Fruit fly (Drosophila melanogaster) whole organism, embryonic: Measurements from ENCODE around the gene Fife.
A peak's percentile ranks its signal among the peaks of the same experiment; 100 is the strongest.

Experiments
- Abd-B ChIP-seq: fragments of 200-800 bp; sonication (Bioruptor generic); optimal IDR thresholded peaks from 2 replicates; lab custom pipeline; 2018; ENCODE audit warnings: missing biosample characterization, mild to moderate bottlenecking, missing genetic modification characterization, moderate library complexity
- Adf1 ChIP-seq: fragments of 200-800 bp; sonication (Bioruptor generic); IDR thresholded peaks from 2 replicates; pipeline ENCODE4 v1.3.6; 2022; ENCODE audit warnings: missing biosample characterization, missing genetic modification characterization
- BtbVII ChIP-seq: fragments of 200-800 bp; sonication (Bioruptor generic); optimal IDR thresholded peaks from 3 replicates; lab custom pipeline; 2017; ENCODE audit warnings: missing biosample characterization, mild to moderate bottlenecking, missing genetic modification characterization
- C15 ChIP-seq: fragments of 200-800 bp; sonication (Bioruptor generic); IDR thresholded peaks from 3 replicates; pipeline ENCODE4 v1.3.6; 2022; ENCODE audit warnings: missing biosample characterization, missing genetic modification characterization
- CG10209 ChIP-seq: fragments of 200-800 bp; sonication (Bioruptor generic); optimal IDR thresholded peaks from 3 replicates; lab custom pipeline; 2017; ENCODE audit warnings: missing biosample characterization, mild to moderate bottlenecking, missing genetic modification characterization, missing genetic modification reagents
- CG1024 ChIP-seq: fragments of 200-800 bp; sonication (Bioruptor generic); IDR thresholded peaks from 2 replicates; pipeline ENCODE4 v1.3.6; 2022; ENCODE audit warnings: missing biosample characterization, missing genetic modification characterization
- CG10654 ChIP-seq: fragments of 200-800 bp; sonication (Bioruptor generic); optimal IDR thresholded peaks from 2 replicates; lab custom pipeline; 2016; ENCODE audit warnings: missing biosample characterization, missing genetic modification characterization
- CG12744 ChIP-seq: fragments of 200-800 bp; sonication (Bioruptor generic); optimal IDR thresholded peaks from 2 replicates; lab custom pipeline; 2016; ENCODE audit warnings: missing biosample characterization, missing genetic modification characterization
- CG14441 ChIP-seq: fragments of 200-800 bp; sonication (Bioruptor generic); IDR thresholded peaks from 2 replicates; pipeline ENCODE4 v1.3.6; 2022; ENCODE audit warnings: missing biosample characterization, missing genetic modification characterization
- CG16779 ChIP-seq: fragments of 200-800 bp; sonication (Bioruptor generic); IDR thresholded peaks from 2 replicates; pipeline ENCODE4 v1.3.6; 2022; ENCODE audit warnings: missing biosample characterization, missing genetic modification characterization
- CG17385 ChIP-seq: fragments of 200-800 bp; sonication (Bioruptor generic); optimal IDR thresholded peaks from 3 replicates; lab custom pipeline; 2018; ENCODE audit warnings: missing biosample characterization, mild to moderate bottlenecking, missing genetic modification characterization
- CG18011 ChIP-seq: fragments of 200-800 bp; sonication (Bioruptor generic); optimal IDR thresholded peaks from 2 replicates; lab custom pipeline; 2017; ENCODE audit warnings: missing biosample characterization, missing genetic modification characterization, mild to moderate bottlenecking, moderate library complexity, missing genotype
- CG2712 ChIP-seq: fragments of 200-800 bp; optimal IDR thresholded peaks from 3 replicates; lab custom pipeline; 2019; ENCODE audit warnings: missing biosample characterization, mild to moderate bottlenecking, missing genetic modification characterization, moderate library complexity
- CG2875 ChIP-seq: fragments of 200-800 bp; sonication (Bioruptor generic); optimal IDR thresholded peaks from 2 replicates; lab custom pipeline; 2017; ENCODE audit warnings: missing biosample characterization, mild to moderate bottlenecking, missing genetic modification characterization, missing genetic modification reagents
- CG31365 ChIP-seq: fragments of 200-800 bp; sonication (Bioruptor generic); optimal IDR thresholded peaks from 2 replicates; lab custom pipeline; 2018; ENCODE audit warnings: missing biosample characterization, mild to moderate bottlenecking, missing genetic modification characterization
- CG31441 ChIP-seq: fragments of 200-800 bp; sonication (Bioruptor generic); IDR thresholded peaks from 2 replicates; pipeline ENCODE4 v1.3.6; 2022; ENCODE audit warnings: missing biosample characterization, missing genetic modification characterization
- CG3726 ChIP-seq: fragments of 200-800 bp; sonication (Bioruptor generic); IDR thresholded peaks from 3 replicates; pipeline ENCODE4, ENCODE4 v1.3.6; 2022; ENCODE audit warnings: missing biosample characterization, missing genetic modification characterization
- CG5245 ChIP-seq: fragments of 200-800 bp; sonication (Bioruptor generic); optimal IDR thresholded peaks from 3 replicates; lab custom pipeline; 2016; ENCODE audit warnings: missing biosample characterization, missing genetic modification characterization
- CG6813 ChIP-seq: fragments of 200-800 bp; sonication (Bioruptor generic); optimal IDR thresholded peaks from 2 replicates; lab custom pipeline; 2017; ENCODE audit warnings: missing biosample characterization, missing genetic modification characterization, mild to moderate bottlenecking, moderate library complexity, missing genetic modification reagents
- CG7786 ChIP-seq: fragments of 200-800 bp; sonication (Bioruptor generic); optimal IDR thresholded peaks from 2 replicates; lab custom pipeline; 2016; ENCODE audit warnings: missing biosample characterization, missing genetic modification characterization
- H15 ChIP-seq: fragments of 200-800 bp; sonication (Bioruptor generic); IDR thresholded peaks from 3 replicates; pipeline ENCODE4 v1.3.6; 2022; ENCODE audit warnings: missing biosample characterization, missing genetic modification characterization
- Hr39 ChIP-seq: fragments of >200 bp; optimal IDR thresholded peaks from 2 replicates; lab custom pipeline; 2017
- Lhr ChIP-seq: fragments of 200-800 bp; sonication (Bioruptor generic); optimal IDR thresholded peaks from 3 replicates; lab custom pipeline; 2017; ENCODE audit warnings: mild to moderate bottlenecking, missing biosample characterization, missing genetic modification reagents, missing genetic modification characterization
- Nf-YB ChIP-seq: fragments of 200-800 bp; sonication (Bioruptor generic); optimal IDR thresholded peaks from 3 replicates; lab custom pipeline; 2019; ENCODE audit warnings: missing biosample characterization, mild to moderate bottlenecking, missing genetic modification characterization, moderate library complexity
- Oaz ChIP-seq: fragments of 200-800 bp; sonication (Bioruptor generic); IDR thresholded peaks from 2 replicates; pipeline ENCODE4 v1.3.6; 2022; ENCODE audit warnings: missing biosample characterization, missing genetic modification characterization
- Oli ChIP-seq: fragments of 200-800 bp; sonication (Bioruptor generic); optimal IDR thresholded peaks from 2 replicates; lab custom pipeline; 2018; ENCODE audit warnings: missing biosample characterization, mild to moderate bottlenecking, missing genetic modification characterization, moderate library complexity
- Ptx1 ChIP-seq: fragments of 200-800 bp; sonication (Bioruptor generic); IDR thresholded peaks from 2 replicates; pipeline ENCODE4 v1.3.6; 2022; ENCODE audit warnings: missing biosample characterization, missing genetic modification characterization
- YL-1 ChIP-seq: fragments of 200-800 bp; sonication (Bioruptor generic); optimal IDR thresholded peaks from 3 replicates; lab custom pipeline; 2017; ENCODE audit warnings: missing biosample characterization, mild to moderate bottlenecking, missing genetic modification characterization
- aop ChIP-seq: fragments of 200-800 bp; sonication (Bioruptor generic); IDR thresholded peaks from 2 replicates; pipeline ENCODE4 v1.3.6; 2022; ENCODE audit warnings: missing biosample characterization, missing genetic modification characterization
- ap ChIP-seq: fragments of 200-800 bp; sonication (Bioruptor generic); IDR thresholded peaks from 2 replicates; pipeline ENCODE4 v1.3.6; 2022; ENCODE audit warnings: missing biosample characterization, missing genetic modification characterization
- az2 ChIP-seq: fragments of 200-800 bp; sonication (Bioruptor generic); optimal IDR thresholded peaks from 3 replicates; lab custom pipeline; 2016; ENCODE audit warnings: missing biosample characterization, missing genetic modification characterization
- bcd ChIP-seq: fragments of 200-800 bp; sonication (Bioruptor generic); optimal IDR thresholded peaks from 2 replicates; lab custom pipeline; 2017; ENCODE audit warnings: missing biosample characterization, mild to moderate bottlenecking, missing genetic modification characterization
- caup ChIP-seq: fragments of 200-800 bp; sonication (Bioruptor generic); optimal IDR thresholded peaks from 3 replicates; lab custom pipeline; 2017; ENCODE audit warnings: missing biosample characterization, mild to moderate bottlenecking, missing genetic modification characterization, moderate library complexity; ENCODE audit not compliant: severe bottlenecking
- chinmo ChIP-seq: fragments of 200-800 bp; sonication (Bioruptor generic); IDR thresholded peaks from 4 replicates; pipeline ENCODE4 v1.3.6; 2022; ENCODE audit warnings: missing biosample characterization, missing genetic modification characterization; ENCODE audit not compliant: partially characterized antibody
- chm ChIP-seq: fragments of 200-800 bp; sonication (Bioruptor generic); IDR thresholded peaks from 2 replicates; pipeline ENCODE4 v1.3.6; 2022; ENCODE audit warnings: missing biosample characterization, missing genetic modification characterization
- corto ChIP-seq: fragments of 200-800 bp; sonication (Bioruptor generic); optimal IDR thresholded peaks from 2 replicates; lab custom pipeline; 2016; ENCODE audit warnings: missing biosample characterization, mild to moderate bottlenecking, missing genetic modification characterization, moderate library complexity
- disco-r ChIP-seq: fragments of 200-800 bp; sonication (Bioruptor generic); optimal IDR thresholded peaks from 2 replicates; lab custom pipeline; 2016; ENCODE audit warnings: missing biosample characterization, missing genetic modification characterization
- dm ChIP-seq: fragments of 200-800 bp; sonication (Bioruptor generic); optimal IDR thresholded peaks from 3 replicates; lab custom pipeline; 2016; ENCODE audit warnings: missing biosample characterization, missing genetic modification characterization
- dysf ChIP-seq: fragments of 200-800 bp; sonication (Bioruptor generic); IDR thresholded peaks from 3 replicates; pipeline ENCODE4 v1.3.6; 2022; ENCODE audit warnings: missing biosample characterization, missing genetic modification characterization
- gfzf ChIP-seq: fragments of 200-800 bp; sonication (Bioruptor generic); optimal IDR thresholded peaks from 2 replicates; lab custom pipeline; 2016; ENCODE audit warnings: missing biosample characterization, mild to moderate bottlenecking, missing genetic modification characterization, moderate library complexity
- gsb ChIP-seq: fragments of 200-800 bp; sonication (Bioruptor generic); IDR thresholded peaks from 2 replicates; pipeline ENCODE4 v1.3.6; 2022; ENCODE audit warnings: missing biosample characterization, missing genetic modification characterization
- onecut ChIP-seq: fragments of 200-800 bp; sonication (Bioruptor generic); IDR thresholded peaks from 2 replicates; pipeline ENCODE4 v1.3.6; 2022; ENCODE audit warnings: missing biosample characterization, missing genetic modification characterization
- org-1 ChIP-seq: fragments of 200-800 bp; sonication (Bioruptor generic); optimal IDR thresholded peaks from 2 replicates; lab custom pipeline; 2017; ENCODE audit warnings: missing biosample characterization, missing genetic modification characterization
- peb ChIP-seq: fragments of 200-800 bp; sonication (Bioruptor generic); IDR thresholded peaks from 2 replicates; pipeline ENCODE4 v1.3.6; 2022; ENCODE audit warnings: missing biosample characterization, missing genetic modification characterization
- run ChIP-seq: fragments of 200-800 bp; sonication (Bioruptor generic); optimal IDR thresholded peaks from 3 replicates; lab custom pipeline; 2018; ENCODE audit warnings: missing biosample characterization, mild to moderate bottlenecking, missing genetic modification characterization
- sna ChIP-seq: fragments of 200-800 bp; sonication (Bioruptor generic); IDR thresholded peaks from 2 replicates; pipeline ENCODE4 v1.3.6; 2022; ENCODE audit warnings: missing biosample characterization, missing genetic modification characterization; ENCODE audit not compliant: partially characterized antibody
- sob ChIP-seq: fragments of 200-800 bp; sonication (Bioruptor generic); IDR thresholded peaks from 2 replicates; pipeline ENCODE4 v1.3.6; 2022; ENCODE audit warnings: missing biosample characterization, missing genetic modification characterization
- stwl ChIP-seq: fragments of 200-800 bp; sonication (Bioruptor generic); optimal IDR thresholded peaks from 3 replicates; lab custom pipeline; 2018; ENCODE audit warnings: missing biosample characterization, mild to moderate bottlenecking, missing genetic modification characterization, moderate library complexity
- trem ChIP-seq: fragments of 200-800 bp; optimal IDR thresholded peaks from 3 replicates; lab custom pipeline; 2019; ENCODE audit warnings: missing biosample characterization, mild to moderate bottlenecking, missing genetic modification characterization, moderate library complexity
- trh ChIP-seq: fragments of 200-800 bp; sonication (Bioruptor generic); optimal IDR thresholded peaks from 2 replicates; lab custom pipeline; 2016; ENCODE audit warnings: missing biosample characterization, missing genetic modification characterization
- vvl ChIP-seq: fragments of 200-800 bp; sonication (Bioruptor generic); IDR thresholded peaks from 2 replicates; pipeline ENCODE4 v1.3.6; 2022; ENCODE audit warnings: missing biosample characterization, missing genetic modification characterization
- z ChIP-seq: fragments of 200-800 bp; sonication (Bioruptor generic); IDR thresholded peaks from 3 replicates; pipeline ENCODE4 v1.3.6; 2022; ENCODE audit warnings: missing biosample characterization, missing genetic modification characterization

Gene Fife

dm6 chr3L:2727023-2727422, 15.5 kb upstream of the Fife start (continued):
- peak; percentile 13 for TF ChIP-seq caup (GFP tag; lab: Kevin White, UChicago)
- peak; percentile 60; the same call in 2 of the 3 replicates for TF ChIP-seq H15 (GFP tag; lab: Robert Waterston, UW)
- TF ChIP-seq CG31441: no peak; the same call in 1 of the 2 replicates
- peak; percentile 56; the same call in 1 of the 2 replicates for TF ChIP-seq sob
- TF ChIP-seq YL-1 (GFP tag; lab: Kevin White, UChicago): no peak
- no peak for TF ChIP-seq CG12744 (GFP tag; lab: Kevin White, UChicago)
- no peak for TF ChIP-seq Adf1 (GFP tag; lab: Robert Waterston, UW)
- TF ChIP-seq CG1024 (GFP tag; lab: Robert Waterston, UW): no peak
- peak; percentile 19 for TF ChIP-seq org-1 (GFP tag; lab: Kevin White, UChicago)
- no peak for TF ChIP-seq BtbVII
- TF ChIP-seq trem (tag; lab: Kevin White, UChicago): no peak
- no peak for TF ChIP-seq stwl (tag; lab: Kevin White, UChicago)
- TF ChIP-seq CG31365 (tag; lab: Kevin White, UChicago): no peak
- TF ChIP-seq CG10654 (GFP tag; lab: Kevin White, UChicago): no peak
- no peak for TF ChIP-seq chinmo
- peak; percentile 49; the same call in 1 of the 2 replicates for TF ChIP-seq Oaz (GFP tag; lab: Robert Waterston, UW)
- TF ChIP-seq CG17385 (GFP tag; lab: Kevin White, UChicago): peak; percentile 33
- peak; percentile 14 for TF ChIP-seq CG10209 (GFP tag; lab: Kevin White, UChicago)
- no peak for TF ChIP-seq CG2875 (GFP tag; lab: Kevin White, UChicago)
- TF ChIP-seq Oli (tag; lab: Kevin White, UChicago): peak; percentile 39
- no peak for TF ChIP-seq corto (GFP tag; lab: Kevin White, UChicago)
- peak; percentile 71 for TF ChIP-seq gsb (GFP tag; lab: Robert Waterston, UW)
- no peak for TF ChIP-seq gfzf
- TF ChIP-seq disco-r (GFP tag; lab: Kevin White, UChicago): no peak
- peak; percentile 62; the same call in 2 of the 3 replicates for TF ChIP-seq CG3726 (GFP tag; lab: Robert Waterston, UW)
- 0 out of 2 replicates have a peak, but pooled peaks have one; percentile 23 for TF ChIP-seq CG16779
- no peak for TF ChIP-seq CG5245 (GFP tag; lab: Kevin White, UChicago)
- TF ChIP-seq dm (GFP tag; lab: Kevin White, UChicago): no peak
- no peak for TF ChIP-seq onecut (GFP tag; lab: Robert Waterston, UW)
- TF ChIP-seq sna (GFP tag; lab: Robert Waterston, UW): no peak
- peak; percentile 40 for TF ChIP-seq bcd
- TF ChIP-seq az2: peak; percentile 2
- peak; percentile 50; the same call in 1 of the 2 replicates for TF ChIP-seq chm (GFP tag; lab: Robert Waterston, UW)
- TF ChIP-seq aop: no peak
- peak; percentile 81 for TF ChIP-seq dysf
- TF ChIP-seq CG14441 (GFP tag; lab: Robert Waterston, UW): peak; percentile 71
- peak; percentile 56 for TF ChIP-seq ap (GFP tag; lab: Robert Waterston, UW)
- no peak for TF ChIP-seq CG7786 (GFP tag; lab: Kevin White, UChicago)
- peak; percentile 56 for TF ChIP-seq Ptx1 (GFP tag; lab: Robert Waterston, UW)
- no peak for TF ChIP-seq CG18011 (GFP tag; lab: Kevin White, UChicago)
- TF ChIP-seq peb: no peak
- TF ChIP-seq z (GFP tag; lab: Robert Waterston, UW): no peak
- TF ChIP-seq Nf-YB (GFP tag; lab: Kevin White, UChicago): no peak
- peak; percentile 11 for TF ChIP-seq Abd-B (GFP tag; lab: Kevin White, UChicago)
- peak; percentile 72 for TF ChIP-seq vvl
- TF ChIP-seq C15 (GFP tag; lab: Robert Waterston, UW): peak; percentile 56; the same call in 1 of the 3 replicates
- TF ChIP-seq run: no peak
- TF ChIP-seq Lhr (GFP tag; lab: Kevin White, UChicago): no peak
- no peak for TF ChIP-seq CG2712 (tag; lab: Kevin White, UChicago)
- no peak for TF ChIP-seq CG6813
- TF ChIP-seq trh (GFP tag; lab: Kevin White, UChicago): no peak
- TF ChIP-seq Hr39 (lab: Kevin White, UChicago): no peak
